Fruit fly (Drosophila melanogaster) whole organism, embryonic: ENCODE results near the gene CG43367.

Source experiments
- CG6254 ChIP-seq: fragments of 200-800 bp; sonication (Bioruptor generic); optimal IDR thresholded peaks from 3 replicates; lab custom pipeline; 2017; ENCODE audit warnings: mild to moderate bottlenecking, missing biosample characterization, missing genetic modification reagents, missing genetic modification characterization
- lola ChIP-seq, 3 experiments: fragments of >200 bp in 2 of 3; fragments of 200-800 bp in 1 of 3; sonication (Bioruptor generic) in 1 of 3; optimal IDR thresholded peaks; 2 replicates each; lab custom pipeline; 2017 to 2019; ENCODE audit warnings: missing biosample characterization in 3 of 3, missing genetic modification characterization in 3 of 3, mild to moderate bottlenecking in 1 of 3, moderate library complexity in 1 of 3

DNA sequence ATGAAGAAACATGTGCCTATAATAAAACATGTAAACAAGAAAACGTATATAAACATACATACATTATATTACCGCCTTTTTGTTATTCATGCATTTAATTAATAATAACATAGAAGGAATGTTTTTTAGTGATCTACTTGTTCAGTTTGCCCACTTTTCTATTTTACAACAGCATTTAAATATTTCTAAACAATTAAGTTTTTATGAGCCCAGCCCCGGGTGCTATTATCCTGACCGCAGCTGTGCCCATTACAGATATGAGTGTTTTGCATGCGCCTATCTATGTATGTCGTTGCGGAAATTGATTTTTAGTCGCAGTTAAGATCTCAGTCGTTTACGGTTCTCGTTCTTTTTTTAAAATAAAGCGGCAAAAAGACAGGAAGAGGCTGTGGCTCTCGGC lies 71.2 kb downstream of the CG43367 start:
- TF ChIP-seq CG6254 (GFP tag; lab: Kevin White, UChicago), result no peak
- no peak for TF ChIP-seq lola (GFP tag; optimal IDR thresholded peaks at IDR 0.05; lab: Kevin White, UChicago)
